Worm (Caenorhabditis elegans) whole organism, late embryonic: ENCODE measurements around the gene nspe-1.

Experiments
- ama-1 ChIP-seq: fragments of 150-350 bp; optimal IDR thresholded peaks from 2 replicates; lab custom pipeline; 2014
- ceh-30 ChIP-seq: fragments of 150-350 bp; optimal IDR thresholded peaks from 2 replicates; lab custom pipeline; 2014; ENCODE audit warnings: missing biosample characterization, missing genetic modification characterization
- ceh-31 ChIP-seq: sonication (generic microtip); optimal IDR thresholded peaks from 2 replicates; lab custom pipeline; 2016; ENCODE audit warnings: missing genetic modification characterization, missing compliant biosample characterization
- ceh-9 ChIP-seq: sonication (generic microtip); optimal IDR thresholded peaks from 2 replicates; lab custom pipeline; 2016; ENCODE audit warnings: mild to moderate bottlenecking, missing genetic modification characterization, inconsistent platforms, missing compliant biosample characterization
- dve-1 ChIP-seq: sonication (generic microtip); optimal IDR thresholded peaks from 2 replicates; lab custom pipeline; 2017; ENCODE audit warnings: antibody characterized with exemption, mild to moderate bottlenecking, missing genetic modification characterization, missing compliant biosample characterization
- nhr-11 ChIP-seq: fragments of 150-350 bp; optimal IDR thresholded peaks from 2 replicates; lab custom pipeline; 2014; ENCODE audit warnings: missing biosample characterization, missing genetic modification characterization
- rnt-1 ChIP-seq: sonication (generic microtip); optimal IDR thresholded peaks from 2 replicates; lab custom pipeline; 2016; ENCODE audit warnings: missing genetic modification characterization, missing compliant biosample characterization
- tbx-2 ChIP-seq: sonication (generic microtip); optimal IDR thresholded peaks from 2 replicates; lab custom pipeline; 2016; ENCODE audit warnings: missing genetic modification characterization, missing compliant biosample characterization
- tbx-7 ChIP-seq: sonication (generic microtip); optimal IDR thresholded peaks from 2 replicates; lab custom pipeline; 2016; ENCODE audit warnings: missing genotype, missing genetic modification characterization, missing compliant biosample characterization

DNA sequence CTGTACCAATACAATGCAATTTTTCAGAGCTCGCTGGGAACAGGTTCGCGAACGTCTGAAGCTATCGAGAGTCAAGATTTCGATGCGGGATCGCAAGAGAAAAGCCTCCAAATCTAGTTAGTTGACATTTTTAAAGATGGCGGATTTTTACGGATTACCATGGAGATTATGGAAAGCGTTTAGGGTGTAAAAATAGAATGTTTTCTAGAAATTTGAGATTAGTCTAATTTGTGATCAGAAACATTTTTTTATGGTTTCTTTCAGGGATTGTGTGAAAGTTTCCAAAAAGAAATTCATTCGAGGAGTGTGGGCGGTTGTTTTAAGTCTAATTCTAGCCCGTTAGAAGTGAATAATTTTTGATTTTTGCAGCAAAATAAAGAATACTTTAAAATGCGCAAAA lies 35.2 kb upstream of the nspe-1 start:
- TF ChIP-seq ama-1 (lab: Kevin White, UChicago) (no peak), nhr-11 (tag; lab: Kevin White, UChicago) (no peak), tbx-2 (tag; lab: Kevin White, UChicago) (no peak), ceh-9 (tag; lab: Kevin White, UChicago) (no peak), ceh-31 (tag; lab: Kevin White, UChicago) (no peak), dve-1 (tag; lab: Kevin White, UChicago) (no peak), rnt-1 (no peak), tbx-7 (tag; lab: Kevin White, UChicago) (no peak), ceh-30 (no peak)
